Fruit fly (Drosophila melanogaster): ENCODE data around the gene Adhr.

- TF ChIP-seq CG8944 (GFP tag; optimal IDR thresholded peaks at IDR 0.05) (peak; percentile 42), CG17802 (tag; optimal IDR thresholded peaks at IDR 0.05) (peak; percentile 18), chm (GFP tag; IDR thresholded peaks at IDR 0.05) (no peak), CG10543 (GFP tag; optimal IDR thresholded peaks at IDR 0.05) (no peak)
These were observed 6.8 kb downstream of the Adhr start for dm6 chr2L:14622182-14622581.
